Fruit fly (Drosophila melanogaster): Measurements from ENCODE around the gene Dph1.
A peak's percentile ranks its signal among the peaks of the same experiment; 100 is the strongest.

Gene Dph1

dm6 chr3L:11685876-11686275 is 10.9 kb downstream of the Dph1 start:
- TF ChIP-seq crol (GFP tag; IDR thresholded peaks at IDR 0.05) (peak; percentile 48; the same call in 1 of the 2 replicates), CG2116 (GFP tag; optimal IDR thresholded peaks at IDR 0.05) (no peak), ind (GFP tag; optimal IDR thresholded peaks at IDR 0.05) (no peak), ATbp (GFP tag; optimal IDR thresholded peaks at IDR 0.05) (peak; percentile 1), CG17385 (GFP tag; optimal IDR thresholded peaks at IDR 0.05) (no peak), Ets65A (GFP tag) (peak; percentile 82), sens (GFP tag) (peak; percentile 27), CG10431 (GFP tag; optimal IDR thresholded peaks at IDR 0.05) (peak; percentile 74), ci (GFP tag; IDR thresholded peaks at IDR 0.05) (0 out of 3 replicates have a peak, but pooled peaks have one; percentile 40)

- TF ChIP-seq CG9215 (GFP tag; IDR thresholded peaks at IDR 0.05) (no peak), CG10979 (tag; optimal IDR thresholded peaks at IDR 0.05) (no peak), CG6765 (GFP tag; optimal IDR thresholded peaks at IDR 0.05) (no peak), emc (GFP tag; optimal IDR thresholded peaks at IDR 0.05) (no peak), Hr78 (GFP tag; optimal IDR thresholded peaks at IDR 0.05) (peak in 1 of 2 experiments; percentile 43), chinmo (GFP tag; IDR thresholded peaks at IDR 0.05; ENCODE audit: partially characterized antibody) (0 out of 4 replicates have a peak, but pooled peaks have one; percentile 20), CG9817 (tag; optimal IDR thresholded peaks at IDR 0.05) (no peak), cwo (GFP tag; optimal IDR thresholded peaks at IDR 0.05) (peak; percentile 71), Pdp1 (GFP tag; optimal IDR thresholded peaks at IDR 0.05) (peak in 1 of 2 experiments; percentile 80), CG2712 (tag; optimal IDR thresholded peaks at IDR 0.05) (no peak), ro (GFP tag; IDR thresholded peaks at IDR 0.05) (no peak), CG13123 (GFP tag; optimal IDR thresholded peaks at IDR 0.05) (no peak), gem (tag; optimal IDR thresholded peaks at IDR 0.05) (no peak)
These were observed 12.3 kb downstream of the Dph1 start for dm6 chr3L:11684522-11684851.

dm6 chr3L:11683819-11684521 is 12.8 kb downstream of the Dph1 start, which contains the start of gene Sugb:
Sugb (plus strand) TSS chr3L:11683980.
- TF ChIP-seq eyg (GFP tag; optimal IDR thresholded peaks at IDR 0.05), result no peak
- TF ChIP-seq CG13424 (tag; optimal IDR thresholded peaks at IDR 0.05), result peak; percentile 72
- TF ChIP-seq Dek (tag; optimal IDR thresholded peaks at IDR 0.05), result peak; percentile 57
- TF ChIP-seq jumu (GFP tag; optimal IDR thresholded peaks at IDR 0.05), result peak; percentile 5
- TF ChIP-seq sr (GFP tag; IDR thresholded peaks at IDR 0.05), result no peak; the same call in 1 of the 3 replicates
- peak; percentile 66; the same call in 1 of the 2 replicates for TF ChIP-seq Atf6 (GFP tag; IDR thresholded peaks at IDR 0.05)
- no peak for TF ChIP-seq otp (GFP tag; IDR thresholded peaks at IDR 0.05)
- no peak for TF ChIP-seq CG13123 (GFP tag; optimal IDR thresholded peaks at IDR 0.05)
- no peak for TF ChIP-seq ash1 (GFP tag; optimal IDR thresholded peaks at IDR 0.05)
- TF ChIP-seq lmd (GFP tag; IDR thresholded peaks at IDR 0.05), result peak; percentile 70; the same call in 1 of the 2 replicates
- no peak for TF ChIP-seq yki (optimal IDR thresholded peaks at IDR 0.05)
- peak; percentile 35 for TF ChIP-seq CG9437 (GFP tag; optimal IDR thresholded peaks at IDR 0.05)
- TF ChIP-seq CG7786 (GFP tag; optimal IDR thresholded peaks at IDR 0.05), result peak; percentile 65
- no peak for TF ChIP-seq CG9876 (GFP tag; optimal IDR thresholded peaks at IDR 0.05)
- no peak for TF ChIP-seq luna (GFP tag; optimal IDR thresholded peaks at IDR 0.05)
- TF ChIP-seq CG4617 (GFP tag; optimal IDR thresholded peaks at IDR 0.05; ENCODE audit: borderline replicate concordance), result peak; percentile 52
- TF ChIP-seq CoRest (tag; optimal IDR thresholded peaks at IDR 0.05), result peak; percentile 64
- TF ChIP-seq CG4854 (GFP tag; optimal IDR thresholded peaks at IDR 0.05), result no peak
- TF ChIP-seq CG43689 (GFP tag; IDR thresholded peaks at IDR 0.05), result no peak
- peak; percentile 58 for TF ChIP-seq CrebB (tag; optimal IDR thresholded peaks at IDR 0.05)
- TF ChIP-seq vvl (GFP tag; IDR thresholded peaks at IDR 0.05), result peak; percentile 81
- TF ChIP-seq ssp (GFP tag; IDR thresholded peaks at IDR 0.05), result 0 out of 2 replicates have a peak, but pooled peaks have one; percentile 12
- TF ChIP-seq YL-1 (GFP tag; optimal IDR thresholded peaks at IDR 0.05), result peak; percentile 66
- TF ChIP-seq CG4707 (GFP tag; optimal IDR thresholded peaks at IDR 0.05), result no peak
- no peak for TF ChIP-seq CG7963 (GFP tag; IDR thresholded peaks at IDR 0.05; ENCODE audit: partially characterized antibody)
- peak; percentile 36 for TF ChIP-seq CG10209 (GFP tag; optimal IDR thresholded peaks at IDR 0.05)
- peak; percentile 52; the same call in 1 of the 3 replicates for TF ChIP-seq H15 (GFP tag; IDR thresholded peaks at IDR 0.05)

Measured in whole organism, embryonic.